Fruit fly (Drosophila melanogaster): Measurements from ENCODE around the gene Irk3.

The Irk3 gene

DNA sequence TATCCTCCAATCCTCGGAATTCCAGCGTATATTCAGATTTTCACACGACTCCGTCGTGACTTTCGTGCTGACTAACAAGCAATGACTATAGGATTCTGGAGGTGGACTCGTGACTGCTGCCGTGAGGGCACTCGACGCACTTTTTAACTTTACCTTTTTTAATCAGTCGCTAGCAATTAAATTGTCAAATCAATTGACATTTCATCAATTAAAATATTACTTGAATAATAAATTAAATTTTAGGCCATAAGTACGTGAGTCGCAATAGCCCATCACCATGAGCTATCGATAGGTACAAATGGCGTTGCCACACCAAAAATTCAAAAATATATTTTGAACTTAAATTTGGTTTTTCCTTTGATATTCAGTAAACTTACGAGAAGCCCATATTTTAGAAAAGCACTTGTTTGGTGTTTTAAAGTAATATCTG lies 7.9 kb downstream of the Irk3 start, which contains the start of gene Jwa (continued):
- TF ChIP-seq Elba2 (GFP tag; optimal IDR thresholded peaks at IDR 0.05): peak; percentile 75
- TF ChIP-seq onecut (GFP tag; IDR thresholded peaks at IDR 0.05): peak; percentile 62
- TF ChIP-seq pho (GFP tag; optimal IDR thresholded peaks at IDR 0.05): peak; percentile 93
- TF ChIP-seq CG31365 (tag; optimal IDR thresholded peaks at IDR 0.05): no peak
- TF ChIP-seq ttk (GFP tag; IDR thresholded peaks at IDR 0.05): peak; percentile 86
- peak; percentile 89 for TF ChIP-seq peb (GFP tag; IDR thresholded peaks at IDR 0.05)
- TF ChIP-seq tgo (GFP tag; IDR thresholded peaks at IDR 0.05): peak; percentile 91
- peak; percentile 61 for TF ChIP-seq fd102C (GFP tag; optimal IDR thresholded peaks at IDR 0.05)
- peak; percentile 97 for TF ChIP-seq Opbp (GFP tag; IDR thresholded peaks at IDR 0.05; ENCODE audit: partially characterized antibody)
- TF ChIP-seq CG6765 (GFP tag; optimal IDR thresholded peaks at IDR 0.05): peak; percentile 15
- peak; percentile 84 for TF ChIP-seq CG12769 (tag; optimal IDR thresholded peaks at IDR 0.05)
- peak; percentile 28 for TF ChIP-seq CG6254 (GFP tag; optimal IDR thresholded peaks at IDR 0.05)
- TF ChIP-seq CG5245 (GFP tag; optimal IDR thresholded peaks at IDR 0.05): peak; percentile 62
- peak; percentile 91 for TF ChIP-seq lmd (GFP tag; IDR thresholded peaks at IDR 0.05)
- TF ChIP-seq CG6175 (GFP tag; IDR thresholded peaks at IDR 0.05): peak; percentile 70; the same call in 2 of the 3 replicates
- peak; percentile 92 for TF ChIP-seq dm (GFP tag; optimal IDR thresholded peaks at IDR 0.05)
- TF ChIP-seq dimm (GFP tag; IDR thresholded peaks at IDR 0.05): peak; percentile 85
- peak; percentile 79 for TF ChIP-seq CG12236 (GFP tag; optimal IDR thresholded peaks at IDR 0.05)
- TF ChIP-seq CG32767 (GFP tag; IDR thresholded peaks at IDR 0.05): peak; percentile 85
- TF ChIP-seq CG12155 (GFP tag; optimal IDR thresholded peaks at IDR 0.05): peak; percentile 97
- peak; percentile 96 for TF ChIP-seq NfI (GFP tag; optimal IDR thresholded peaks at IDR 0.05)
- TF ChIP-seq CG10959 (GFP tag; IDR thresholded peaks at IDR 0.05): peak; percentile 82
- TF ChIP-seq CTCF (GFP tag; optimal IDR thresholded peaks at IDR 0.05): no peak
- peak in 1 of 2 experiments; percentile 52 for TF ChIP-seq crp (GFP tag; optimal IDR thresholded peaks at IDR 0.05)
- peak; percentile 81 for TF ChIP-seq Vsx1 (GFP tag; optimal IDR thresholded peaks at IDR 0.05)
- TF ChIP-seq CG17912 (GFP tag; optimal IDR thresholded peaks at IDR 0.05): peak; percentile 46
- peak; percentile 87 for TF ChIP-seq CG13624 (GFP tag; optimal IDR thresholded peaks at IDR 0.05)
- peak in 1 of 2 experiments; percentile 65 for TF ChIP-seq tll (GFP tag; optimal IDR thresholded peaks at IDR 0.05)
- peak; percentile 82 for TF ChIP-seq Atf6 (GFP tag; IDR thresholded peaks at IDR 0.05)
- peak; percentile 84 for TF ChIP-seq CG17361 (GFP tag; IDR thresholded peaks at IDR 0.05)
- TF ChIP-seq CG32772 (GFP tag; IDR thresholded peaks at IDR 0.05): peak; percentile 88
- TF ChIP-seq Pdp1 (GFP tag; optimal IDR thresholded peaks at IDR 0.05): peak; percentile 81 to 96
- TF ChIP-seq eyg (GFP tag; optimal IDR thresholded peaks at IDR 0.05): peak; percentile 73
- TF ChIP-seq disco-r (GFP tag; optimal IDR thresholded peaks at IDR 0.05): peak; percentile 73
- peak; percentile 97 for TF ChIP-seq amos (GFP tag; IDR thresholded peaks at IDR 0.05; ENCODE audit: partially characterized antibody)
- peak; percentile 94 for TF ChIP-seq MBD-R2 (GFP tag; IDR thresholded peaks at IDR 0.05)
- TF ChIP-seq Abd-B (GFP tag; optimal IDR thresholded peaks at IDR 0.05): peak; percentile 94
- peak; percentile 99 for TF ChIP-seq hb (GFP tag; IDR thresholded peaks at IDR 0.05; ENCODE audit: partially characterized antibody)
- TF ChIP-seq p53 (GFP tag; optimal IDR thresholded peaks at IDR 0.05): peak; percentile 40
- peak; percentile 91 for TF ChIP-seq sug (tag; optimal IDR thresholded peaks at IDR 0.05)
- peak; percentile 98 for TF ChIP-seq Bgb (GFP tag; IDR thresholded peaks at IDR 0.05; ENCODE audit: partially characterized antibody)
- TF ChIP-seq Xrp1 (GFP tag; IDR thresholded peaks at IDR 0.05): peak; percentile 93
- TF ChIP-seq CG3995 (GFP tag; optimal IDR thresholded peaks at IDR 0.05): peak; percentile 67
- TF ChIP-seq CG12391 (tag; optimal IDR thresholded peaks at IDR 0.05): peak; percentile 98
- TF ChIP-seq scrt (GFP tag; optimal IDR thresholded peaks at IDR 0.05): peak; percentile 57
- TF ChIP-seq Camta (GFP tag; optimal IDR thresholded peaks at IDR 0.05): peak; percentile 89
- peak; percentile 78 for TF ChIP-seq CG18764 (GFP tag; optimal IDR thresholded peaks at IDR 0.05)
- TF ChIP-seq CG1647 (GFP tag; optimal IDR thresholded peaks at IDR 0.05): peak; percentile 84
- peak; percentile 92 for TF ChIP-seq NFAT (GFP tag; IDR thresholded peaks at IDR 0.05)
- no peak for TF ChIP-seq Trl (optimal IDR thresholded peaks at IDR 0.05)
- peak; percentile 89 for TF ChIP-seq Trl (GFP tag; optimal IDR thresholded peaks at IDR 0.05)

Measured in whole organism, embryonic.